Fruit fly (Drosophila melanogaster) whole organism, pupa: ENCODE measurements around the gene CG18557.
A peak's percentile ranks its signal among the peaks of the same experiment; 100 is the strongest.

Experiments used
- CG10348 ChIP-seq: fragments of 200-800 bp; sonication (Bioruptor generic); IDR thresholded peaks from 2 replicates; pipeline ENCODE4 v1.3.6; 2022; ENCODE audit warnings: missing biosample characterization, missing genetic modification characterization
- CG12605 ChIP-seq: fragments of 200-800 bp; sonication (Bioruptor generic); IDR thresholded peaks from 2 replicates; pipeline ENCODE4 v1.3.6; 2022; ENCODE audit warnings: missing biosample characterization, missing genetic modification characterization
- CG13204 ChIP-seq: fragments of 200-800 bp; sonication (Bioruptor generic); optimal IDR thresholded peaks from 2 replicates; lab custom pipeline; 2018; ENCODE audit warnings: missing biosample characterization, mild to moderate bottlenecking, missing genetic modification characterization, moderate library complexity
- CG14655 ChIP-seq: fragments of 200-800 bp; sonication (Bioruptor generic); optimal IDR thresholded peaks from 3 replicates; lab custom pipeline; 2017; ENCODE audit warnings: mild to moderate bottlenecking, missing biosample characterization, missing genetic modification reagents, missing genetic modification characterization
- CG15710 ChIP-seq: fragments of 200-800 bp; sonication (Bioruptor generic); optimal IDR thresholded peaks from 2 replicates; lab custom pipeline; 2018; ENCODE audit warnings: missing biosample characterization, mild to moderate bottlenecking, missing genetic modification characterization, moderate library complexity
- CG17806 ChIP-seq: fragments of 200-800 bp; sonication (Bioruptor generic); optimal IDR thresholded peaks from 2 replicates; lab custom pipeline; 2018; ENCODE audit warnings: missing biosample characterization, mild to moderate bottlenecking, missing genetic modification characterization, moderate library complexity
- CG32121 ChIP-seq: fragments of 200-800 bp; sonication (Bioruptor generic); IDR thresholded peaks from 2 replicates; pipeline ENCODE4 v1.3.6; 2022; ENCODE audit warnings: missing biosample characterization, missing genetic modification characterization
- CG34367 ChIP-seq: fragments of 200-800 bp; sonication (Bioruptor generic); optimal IDR thresholded peaks from 2 replicates; lab custom pipeline; 2018; ENCODE audit warnings: missing biosample characterization, mild to moderate bottlenecking, missing genetic modification characterization
- CG4496 ChIP-seq: fragments of 200-800 bp; sonication (Bioruptor generic); IDR thresholded peaks from 3 replicates; pipeline ENCODE4 v1.3.6; 2022; ENCODE audit warnings: missing biosample characterization, missing genetic modification characterization
- CG8159 ChIP-seq: fragments of 200-800 bp; sonication (Bioruptor generic); optimal IDR thresholded peaks from 3 replicates; lab custom pipeline; 2018; ENCODE audit warnings: missing biosample characterization, mild to moderate bottlenecking, missing genetic modification characterization, moderate library complexity
- CG8301 ChIP-seq: fragments of 200-800 bp; sonication (Bioruptor generic); optimal IDR thresholded peaks from 2 replicates; lab custom pipeline; 2018; ENCODE audit warnings: missing biosample characterization, mild to moderate bottlenecking, missing genetic modification characterization
- CG9948 ChIP-seq: fragments of 200-800 bp; sonication (Bioruptor generic); optimal IDR thresholded peaks from 2 replicates; lab custom pipeline; 2018; ENCODE audit warnings: missing biosample characterization, mild to moderate bottlenecking, missing genetic modification characterization, moderate library complexity
- D1 ChIP-seq: fragments of 200-800 bp; sonication (Bioruptor generic); optimal IDR thresholded peaks from 2 replicates; lab custom pipeline; 2018; ENCODE audit warnings: missing biosample characterization, mild to moderate bottlenecking, missing genetic modification characterization, moderate library complexity
- EcR ChIP-seq: fragments of 200-800 bp; sonication (Bioruptor generic); optimal IDR thresholded peaks from 3 replicates; lab custom pipeline; 2019; ENCODE audit warnings: missing biosample characterization, missing genetic modification characterization, mild to moderate bottlenecking, moderate library complexity, missing genetic modification reagents
- Ets98B ChIP-seq: fragments of 200-800 bp; sonication (Bioruptor generic); IDR thresholded peaks from 2 replicates; pipeline ENCODE4 v1.3.6; 2022; ENCODE audit warnings: missing biosample characterization, missing genetic modification characterization
- Pif1A ChIP-seq: fragments of 200-800 bp; sonication (Bioruptor generic); optimal IDR thresholded peaks from 3 replicates; lab custom pipeline; 2016; ENCODE audit warnings: missing biosample characterization, missing genetic modification characterization
- Pif1B ChIP-seq: fragments of 200-800 bp; sonication (Bioruptor generic); optimal IDR thresholded peaks from 3 replicates; lab custom pipeline; 2016; ENCODE audit warnings: missing biosample characterization, missing genetic modification characterization
- Snoo ChIP-seq: fragments of 200-800 bp; sonication (Bioruptor generic); optimal IDR thresholded peaks from 3 replicates; lab custom pipeline; 2017; ENCODE audit warnings: missing biosample characterization, mild to moderate bottlenecking, missing genetic modification characterization, inconsistent platforms
- fd96Ca ChIP-seq: fragments of 200-800 bp; sonication (Bioruptor generic); IDR thresholded peaks from 3 replicates; pipeline ENCODE4 v1.3.6; 2022; ENCODE audit warnings: missing biosample characterization, missing genetic modification characterization
- gl ChIP-seq: fragments of 200-800 bp; sonication (Bioruptor generic); optimal IDR thresholded peaks from 2 replicates; lab custom pipeline; 2018; ENCODE audit warnings: missing biosample characterization, mild to moderate bottlenecking, missing genetic modification characterization
- rn ChIP-seq: fragments of 200-800 bp; sonication (Bioruptor generic); IDR thresholded peaks from 2 replicates; pipeline ENCODE4 v1.3.6; 2022; ENCODE audit warnings: missing biosample characterization, missing genetic modification characterization

Gene CG18557

DNA sequence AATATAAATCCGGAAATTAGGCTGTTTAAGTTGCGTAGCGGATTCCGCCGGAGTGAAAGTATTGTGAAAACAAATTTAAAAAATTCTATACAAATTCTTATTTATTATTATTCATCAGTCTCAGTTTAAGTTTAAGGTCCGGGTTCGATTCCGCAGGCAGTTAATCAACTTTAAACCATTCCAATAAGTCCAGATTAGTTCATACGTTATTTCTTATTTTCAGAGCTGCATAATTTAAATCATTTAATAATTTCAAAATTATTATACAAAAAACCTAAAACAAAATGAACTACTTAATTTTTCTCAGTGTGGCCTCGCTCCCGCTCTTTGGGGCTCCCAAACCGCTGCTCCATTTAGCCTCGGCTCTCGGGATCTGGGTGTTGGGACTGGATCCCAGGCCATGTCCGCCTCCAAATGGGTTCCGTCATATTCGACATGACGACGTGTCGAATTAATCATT, 15.2 kb downstream of the CG18557 start:
- peak; percentile 84 for TF ChIP-seq CG32121 (GFP tag; lab: Robert Waterston, UW)
- peak; percentile 67 for TF ChIP-seq gl (tag; lab: Kevin White, UChicago)
- no peak for TF ChIP-seq EcR (GFP tag; lab: Kevin White, UChicago)
- peak; percentile 58 for TF ChIP-seq CG13204 (GFP tag; lab: Kevin White, UChicago)
- TF ChIP-seq CG15710, result peak; percentile 95
- TF ChIP-seq CG17806 (tag; lab: Kevin White, UChicago), result peak; percentile 90
- TF ChIP-seq CG4496 (GFP tag; lab: Robert Waterston, UW), result no peak; the same call in 1 of the 3 replicates
- peak; percentile 59; the same call in 1 of the 2 replicates for TF ChIP-seq Ets98B
- TF ChIP-seq D1 (tag; lab: Kevin White, UChicago), result peak; percentile 96
- TF ChIP-seq CG8301 (tag; lab: Kevin White, UChicago), result peak; percentile 95
- peak; percentile 95 for TF ChIP-seq CG9948 (tag; lab: Kevin White, UChicago)
- TF ChIP-seq CG14655 (GFP tag; lab: Kevin White, UChicago), result peak; percentile 98
- TF ChIP-seq Pif1B (GFP tag; lab: Kevin White, UChicago), result peak; percentile 90
- TF ChIP-seq fd96Ca (GFP tag; lab: Robert Waterston, UW), result peak; percentile 88
- peak; percentile 87 for TF ChIP-seq CG34367
- TF ChIP-seq rn, result peak; percentile 67
- TF ChIP-seq Pif1A, result peak; percentile 88
- TF ChIP-seq CG12605 (GFP tag; lab: Robert Waterston, UW), result 0 out of 2 replicates have a peak, but pooled peaks have one; percentile 22
- peak; percentile 96 for TF ChIP-seq CG8159 (tag; lab: Kevin White, UChicago)
- TF ChIP-seq CG10348 (GFP tag; lab: Robert Waterston, UW), result peak; percentile 54
- peak; percentile 93 for TF ChIP-seq Snoo (tag; lab: Kevin White, UChicago)

DNA sequence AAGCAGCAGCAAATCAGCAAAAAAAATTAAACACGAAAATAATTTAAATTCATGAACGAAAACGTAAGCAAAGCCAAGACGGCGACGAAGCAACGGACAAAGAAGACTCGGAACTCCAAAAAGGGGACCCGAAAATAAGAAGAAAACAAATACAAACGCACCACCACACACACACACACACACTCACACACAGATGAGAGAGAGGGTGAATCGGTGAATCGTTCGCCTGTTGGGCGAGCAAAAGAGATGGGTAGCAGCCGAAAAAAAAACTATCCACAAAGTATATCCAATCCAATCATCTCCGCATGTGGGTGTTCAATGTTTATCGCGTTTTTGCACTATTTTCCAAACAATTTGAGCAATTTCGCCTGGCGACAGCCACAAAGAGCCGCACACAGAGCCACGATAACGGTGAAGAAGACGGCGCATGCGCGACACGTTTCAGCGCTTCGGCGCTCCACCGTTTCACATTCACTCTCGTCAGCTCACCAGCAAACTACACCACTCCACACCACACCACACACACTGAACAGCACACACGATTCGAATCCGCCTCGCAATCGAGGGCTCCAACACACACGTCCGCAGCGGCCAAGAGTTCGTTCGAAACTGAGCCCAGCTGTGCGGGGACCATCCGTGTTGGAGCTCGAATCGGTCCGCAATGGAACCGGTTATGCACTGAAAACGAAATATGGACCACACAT, 15.7 kb downstream of the CG18557 start, which contains the start of gene Duox:
TSS of gene Duox (minus strand) at position 612 of the 704 bp plus-strand sequence.
- TF ChIP-seq CG4496 (GFP tag; lab: Robert Waterston, UW) (0 out of 3 replicates have a peak, but pooled peaks have one; percentile 73), Pif1A (no peak), D1 (tag; lab: Kevin White, UChicago) (no peak), CG32121 (GFP tag; lab: Robert Waterston, UW) (no peak), CG9948 (tag; lab: Kevin White, UChicago) (no peak), CG13204 (GFP tag; lab: Kevin White, UChicago) (no peak)

DNA sequence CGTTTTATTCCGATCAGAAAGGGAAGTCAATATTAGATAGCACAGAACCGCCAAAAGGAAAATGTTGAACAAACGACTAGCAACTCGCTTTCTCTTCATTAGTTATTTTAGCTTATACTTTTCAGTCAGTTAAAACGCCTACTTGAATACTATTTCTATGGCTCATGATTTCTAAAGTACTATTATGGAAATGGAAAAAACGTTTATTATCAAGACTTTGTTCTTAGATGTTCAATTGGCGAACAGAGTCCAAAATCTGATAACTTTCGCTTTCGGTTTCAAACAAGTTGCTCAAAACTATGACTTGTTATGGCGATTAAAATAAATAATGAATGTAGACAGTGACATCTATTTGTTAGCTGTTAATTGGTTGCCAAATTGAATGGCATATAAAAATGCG, 20.1 kb downstream of the CG18557 start, which contains the start of gene CG3123:
TSS of gene CG3123 (minus strand) at position 101 of the 400 bp plus-strand sequence.
- TF ChIP-seq CG8301 (tag; lab: Kevin White, UChicago) (no peak), CG10348 (GFP tag; lab: Robert Waterston, UW) (no peak), fd96Ca (GFP tag; lab: Robert Waterston, UW) (no peak)

DNA sequence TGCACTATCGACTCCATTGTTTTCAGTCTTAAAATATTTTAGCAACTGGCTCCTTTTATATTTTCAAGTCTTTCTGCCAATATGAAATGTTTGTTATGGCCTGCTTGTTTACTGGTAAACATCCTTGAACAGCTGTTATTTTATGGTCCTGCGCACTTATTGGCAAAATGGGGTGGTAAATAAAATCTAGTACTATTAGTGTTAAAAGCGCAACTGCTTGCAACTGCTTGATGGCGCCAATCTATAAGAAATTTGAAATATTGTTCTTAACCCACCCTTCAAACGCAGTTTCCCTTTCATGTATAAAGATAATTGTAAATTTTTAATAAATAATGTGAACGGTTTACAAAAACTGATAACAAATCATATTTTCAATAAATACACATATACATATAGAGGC, 29.9 kb downstream of the CG18557 start, which contains the start of gene G6P:
TSS of gene G6P (minus strand) at position 88 of the 400 bp plus-strand sequence.
- TF ChIP-seq gl (tag; lab: Kevin White, UChicago), result no peak
- TF ChIP-seq CG12605 (GFP tag; lab: Robert Waterston, UW), result no peak
- TF ChIP-seq, all 21 proteins: peak for 0

DNA sequence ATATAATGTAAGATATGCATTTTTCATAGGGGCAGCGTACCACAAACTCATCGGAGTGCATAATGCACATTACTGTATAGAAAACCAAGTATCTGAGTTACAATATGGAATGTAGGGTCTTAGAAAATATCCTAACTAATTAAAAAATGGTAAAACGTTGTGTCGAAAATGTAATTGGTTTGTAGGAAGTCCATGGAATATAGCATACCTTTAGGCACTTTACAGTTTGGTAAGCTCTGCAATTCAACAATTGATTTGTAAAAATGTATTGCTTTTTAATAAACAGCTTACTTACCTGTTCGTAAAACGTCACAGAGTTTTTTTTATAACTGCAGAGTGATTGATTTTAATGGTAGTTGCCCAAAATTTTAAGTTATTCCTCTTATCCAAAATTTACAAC, 33.4 kb downstream of the CG18557 start, which contains the start of gene CG2964:
TSS of gene CG2964 (plus strand) at position 301 of the 400 bp plus-strand sequence.
- no peak for TF ChIP-seq Ets98B
- no peak for TF ChIP-seq CG12605 (GFP tag; lab: Robert Waterston, UW)
- no peak for TF ChIP-seq EcR (GFP tag; lab: Kevin White, UChicago)
- no peak for TF ChIP-seq CG13204 (GFP tag; lab: Kevin White, UChicago)
- no peak for TF ChIP-seq rn

DNA sequence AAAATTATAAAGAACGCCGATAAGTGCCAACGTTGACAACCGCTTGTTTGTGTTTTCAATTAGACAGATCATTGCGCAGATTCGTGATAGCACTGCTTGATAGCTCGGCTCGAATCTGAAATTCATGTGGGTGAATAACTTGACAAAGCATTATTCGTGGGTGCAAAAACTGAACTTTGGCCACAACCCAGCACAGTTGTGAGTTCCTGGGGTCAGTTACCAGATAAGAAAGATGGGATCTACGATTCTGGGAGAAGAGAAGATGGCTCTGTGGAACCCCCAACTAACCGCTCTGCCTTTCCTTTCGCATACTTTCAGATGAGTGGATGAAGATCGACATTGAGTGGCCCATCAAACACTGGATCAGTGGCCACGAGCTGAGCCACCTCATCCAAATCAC, 34.7 kb downstream of the CG18557 start:
- no peak for TF ChIP-seq CG9948 (tag; lab: Kevin White, UChicago)
- no peak for TF ChIP-seq CG12605 (GFP tag; lab: Robert Waterston, UW)
- TF ChIP-seq CG32121 (GFP tag; lab: Robert Waterston, UW), result no peak
- no peak for TF ChIP-seq CG10348 (GFP tag; lab: Robert Waterston, UW)
- no peak for TF ChIP-seq CG13204 (GFP tag; lab: Kevin White, UChicago)
- TF ChIP-seq D1 (tag; lab: Kevin White, UChicago), result no peak
- no peak for TF ChIP-seq CG34367
- no peak for TF ChIP-seq CG4496 (GFP tag; lab: Robert Waterston, UW)
